Worm (Caenorhabditis elegans) whole organism, L4 larva: ENCODE data around the gene Y42G9A.2.

ENCODE experiments used
- D1046.2 ChIP-seq: fragments of 200-800 bp; sonication (Bioruptor generic); IDR thresholded peaks from 2 replicates; pipeline ENCODE4 v1.3.6; 2022; ENCODE audit warnings: missing genetic modification characterization, missing compliant biosample characterization
- F44E2.7 ChIP-seq: fragments of 200-800 bp; sonication (Bioruptor generic); IDR thresholded peaks from 2 replicates; pipeline ENCODE4 v2.1.2; 2022; ENCODE audit warnings: missing genetic modification characterization, missing compliant biosample characterization
- R02D3.7 ChIP-seq: fragments of 150-350 bp; sonication (generic microtip); optimal IDR thresholded peaks from 3 replicates; lab custom pipeline; 2014; ENCODE audit warnings: missing biosample characterization, missing genetic modification characterization
- ZK546.5 ChIP-seq, 2 experiments: sonication (generic microtip); optimal IDR thresholded peaks; 2 replicates each; lab custom pipeline; 2017; ENCODE audit warnings: missing biosample characterization in 2 of 2, missing genetic modification characterization in 2 of 2
- aha-1 ChIP-seq: fragments of 150-350 bp; peaks from one replicate; lab custom pipeline; 2014; ENCODE audit warnings: missing biosample characterization, missing genetic modification characterization
- attf-4 ChIP-seq: sonication (generic microtip); optimal IDR thresholded peaks from 3 replicates; lab custom pipeline; 2017; ENCODE audit warnings: missing biosample characterization, missing genetic modification characterization
- ceh-20 ChIP-seq: fragments of 200-800 bp; sonication (Bioruptor generic); IDR thresholded peaks from 2 replicates; pipeline ENCODE4 v1.3.6; 2022; ENCODE audit warnings: missing genetic modification reagents, missing genetic modification characterization, missing compliant biosample characterization
- ceh-28 ChIP-seq: fragments of 150-350 bp; optimal IDR thresholded peaks from 2 replicates; lab custom pipeline; 2014; ENCODE audit warnings: missing biosample characterization, missing genetic modification reagents, missing genetic modification characterization
- ceh-44 ChIP-seq: fragments of 200-800 bp; sonication (Bioruptor generic); IDR thresholded peaks from 2 replicates; pipeline ENCODE4 v1.3.6; 2022; ENCODE audit warnings: missing genetic modification reagents, missing genetic modification characterization, missing compliant biosample characterization
- ceh-82 ChIP-seq: sonication (generic microtip); optimal IDR thresholded peaks from 2 replicates; lab custom pipeline; 2017; ENCODE audit warnings: missing biosample characterization, missing genetic modification characterization
- ces-1 ChIP-seq: fragments of 150-350 bp; sonication (generic microtip); optimal IDR thresholded peaks from 4 replicates; lab custom pipeline; 2014; ENCODE audit warnings: missing biosample characterization, missing genetic modification reagents, missing genetic modification characterization
- cey-2 ChIP-seq: sonication (generic microtip); optimal IDR thresholded peaks from 3 replicates; lab custom pipeline; 2017; ENCODE audit warnings: missing genetic modification characterization, mild to moderate bottlenecking, missing compliant biosample characterization, antibody characterized with exemption, borderline replicate concordance; ENCODE audit not compliant: insufficient read depth
- daf-16 ChIP-seq, 3 experiments: sonication (generic microtip); optimal IDR thresholded peaks; 2 replicates each; lab custom pipeline; 2016 to 2017; ENCODE audit warnings: missing genetic modification characterization in 3 of 3, missing genetic modification reagents in 3 of 3, mild to moderate bottlenecking in 2 of 3, missing compliant biosample characterization in 2 of 3, missing biosample characterization in 1 of 3, moderate library complexity in 1 of 3
- dmd-6 ChIP-seq: fragments of 200-800 bp; sonication (Bioruptor generic); IDR thresholded peaks from 2 replicates; pipeline ENCODE4 v1.3.6; 2022; ENCODE audit warnings: missing genetic modification reagents, missing genetic modification characterization, missing compliant biosample characterization
- dmd-8 ChIP-seq: fragments of 200-800 bp; sonication (Bioruptor generic); IDR thresholded peaks from 2 replicates; pipeline ENCODE4 v1.3.6; 2022; ENCODE audit warnings: missing genetic modification characterization, missing compliant biosample characterization
- dmd-9 ChIP-seq: fragments of 200-800 bp; sonication (Bioruptor generic); IDR thresholded peaks from 2 replicates; pipeline ENCODE4 v1.3.6; 2022; ENCODE audit warnings: missing genetic modification reagents, missing genetic modification characterization, missing compliant biosample characterization
- dpl-1 ChIP-seq: fragments of 150-350 bp; optimal IDR thresholded peaks from 2 replicates; lab custom pipeline; 2014; ENCODE audit warnings: missing biosample characterization, missing genetic modification reagents, missing genetic modification characterization
- egl-43 ChIP-seq: fragments of 200-800 bp; sonication (Bioruptor generic); IDR thresholded peaks from 2 replicates; pipeline ENCODE4 v1.3.6; 2022; ENCODE audit warnings: missing genetic modification reagents, missing genetic modification characterization, missing compliant biosample characterization
- fkh-10 ChIP-seq: fragments of 150-350 bp; optimal IDR thresholded peaks from 2 replicates; lab custom pipeline; 2014; ENCODE audit warnings: missing biosample characterization, missing genetic modification reagents, missing genetic modification characterization
- gei-8 ChIP-seq: fragments of 200-800 bp; sonication (Bioruptor generic); optimal IDR thresholded peaks from 2 replicates; lab custom pipeline; 2018; ENCODE audit warnings: mild to moderate bottlenecking, missing genetic modification characterization, missing compliant biosample characterization
- hif-1 ChIP-seq, 2 experiments: sonication (generic microtip); optimal IDR thresholded peaks; 2 replicates each; lab custom pipeline; 2016 to 2017; ENCODE audit warnings: missing compliant biosample characterization in 2 of 2, missing genetic modification characterization in 2 of 2, missing genetic modification reagents in 2 of 2, missing genotype in 2 of 2, mild to moderate bottlenecking in 1 of 2
- hlh-11 ChIP-seq: fragments of 200-800 bp; sonication (Bioruptor generic); optimal IDR thresholded peaks from 2 replicates; lab custom pipeline; 2018; ENCODE audit warnings: mild to moderate bottlenecking, missing genetic modification characterization, missing compliant biosample characterization
- hlh-30 ChIP-seq: sonication (generic microtip); optimal IDR thresholded peaks from 2 replicates; lab custom pipeline; 2017; ENCODE audit warnings: antibody characterized with exemption, mild to moderate bottlenecking, missing genetic modification characterization, missing compliant biosample characterization; ENCODE audit not compliant: insufficient read depth
- lin-13 ChIP-seq: fragments of 150-350 bp; optimal IDR thresholded peaks from 2 replicates; lab custom pipeline; 2014; ENCODE audit warnings: missing biosample characterization, missing genetic modification reagents, missing genetic modification characterization
- lin-29 ChIP-seq: fragments of 200-800 bp; sonication (Bioruptor generic); IDR thresholded peaks from 2 replicates; pipeline ENCODE4 v1.3.6; 2022; ENCODE audit warnings: missing genetic modification reagents, missing genetic modification characterization, missing compliant biosample characterization
- lin-38 ChIP-seq: fragments of 200-800 bp; sonication (Bioruptor generic); IDR thresholded peaks from 2 replicates; pipeline ENCODE4 v1.3.6; 2022; ENCODE audit warnings: missing genetic modification reagents, missing genetic modification characterization, missing compliant biosample characterization
- lin-39 ChIP-seq: fragments of 150-350 bp; optimal IDR thresholded peaks from 2 replicates; lab custom pipeline; 2014; ENCODE audit warnings: missing biosample characterization, missing genetic modification reagents, missing genetic modification characterization
- mdl-1 ChIP-seq, 2 experiments: fragments of 150-350 bp in 1 of 2; sonication (generic microtip) in 1 of 2; optimal IDR thresholded peaks; 2 replicates each; lab custom pipeline; 2014 to 2017; ENCODE audit warnings: missing biosample characterization in 2 of 2, missing genetic modification characterization in 2 of 2
- mep-1 ChIP-seq: fragments of 150-350 bp; sonication (generic microtip); optimal IDR thresholded peaks from 3 replicates; lab custom pipeline; 2014; ENCODE audit warnings: missing biosample characterization, missing genetic modification characterization
- mes-2 ChIP-seq: sonication (generic microtip); optimal IDR thresholded peaks from 2 replicates; lab custom pipeline; 2016; ENCODE audit warnings: missing genotype, mild to moderate bottlenecking, missing genetic modification characterization, missing compliant biosample characterization; ENCODE audit not compliant: poor library complexity, severe bottlenecking
- mxl-2 ChIP-seq: fragments of 200-800 bp; sonication (Bioruptor generic); conservative IDR thresholded peaks from 2 replicates; pipeline ENCODE4 v1.3.6; 2022; ENCODE audit warnings: missing genetic modification reagents, missing genetic modification characterization, missing compliant biosample characterization
- mxl-3 ChIP-seq: fragments of 200-800 bp; sonication (Bioruptor generic); optimal IDR thresholded peaks from 2 replicates; lab custom pipeline; 2018; ENCODE audit warnings: mild to moderate bottlenecking, missing genetic modification characterization, missing compliant biosample characterization
- nhr-11 ChIP-seq: fragments of 150-350 bp; optimal IDR thresholded peaks from 2 replicates; lab custom pipeline; 2014; ENCODE audit warnings: missing biosample characterization, missing genetic modification characterization
- nhr-41 ChIP-seq: fragments of 200-800 bp; sonication (Bioruptor generic); IDR thresholded peaks from 2 replicates; pipeline ENCODE4 v1.3.6; 2022; ENCODE audit warnings: missing genetic modification reagents, missing genetic modification characterization, missing compliant biosample characterization
- nhr-76 ChIP-seq: fragments of 150-350 bp; optimal IDR thresholded peaks from 2 replicates; lab custom pipeline; 2014; ENCODE audit warnings: missing biosample characterization, missing genetic modification characterization
- nhr-77 ChIP-seq: fragments of 150-350 bp; optimal IDR thresholded peaks from 2 replicates; lab custom pipeline; 2014; ENCODE audit warnings: missing biosample characterization, missing genetic modification characterization
- php-3 ChIP-seq: fragments of 200-800 bp; sonication (Bioruptor generic); IDR thresholded peaks from 2 replicates; pipeline ENCODE4 v1.3.6; 2022; ENCODE audit warnings: missing genetic modification reagents, missing genetic modification characterization, missing compliant biosample characterization
- rbr-2 ChIP-seq: sonication (generic microtip); optimal IDR thresholded peaks from 2 replicates; lab custom pipeline; 2016; ENCODE audit warnings: missing genotype, missing genetic modification characterization, missing compliant biosample characterization
- skn-1 ChIP-seq: fragments of 150-350 bp; optimal IDR thresholded peaks from 2 replicates; lab custom pipeline; 2014; ENCODE audit warnings: missing biosample characterization, missing genetic modification characterization
- snpc-4 ChIP-seq: fragments of 150-350 bp; optimal IDR thresholded peaks from 2 replicates; lab custom pipeline; 2014; ENCODE audit warnings: missing biosample characterization, missing genetic modification characterization
- unc-130 ChIP-seq: sonication (generic microtip); optimal IDR thresholded peaks from 2 replicates; lab custom pipeline; 2016; ENCODE audit warnings: missing genetic modification reagents, missing genetic modification characterization, missing compliant biosample characterization
- unc-62 ChIP-seq, 3 experiments: fragments of 150-350 bp in 1 of 3; sonication (generic microtip); optimal IDR thresholded peaks in 2 of 3; peaks in 1 of 3; 1 replicate in 1 of 3; 2 replicates in 2 of 3; lab custom pipeline; 2014 to 2017; ENCODE audit warnings: missing biosample characterization in 3 of 3, missing genetic modification characterization in 3 of 3, missing genetic modification reagents in 3 of 3, missing genotype in 1 of 3
- zag-1 ChIP-seq: fragments of 150-350 bp; optimal IDR thresholded peaks from 2 replicates; lab custom pipeline; 2014; ENCODE audit warnings: missing biosample characterization, missing genetic modification characterization
- zip-2 ChIP-seq: fragments of 150-350 bp; optimal IDR thresholded peaks from 2 replicates; lab custom pipeline; 2014; ENCODE audit warnings: missing biosample characterization, missing genetic modification characterization
- ztf-11 ChIP-seq: fragments of 150-350 bp; optimal IDR thresholded peaks from 2 replicates; lab custom pipeline; 2014; ENCODE audit warnings: missing biosample characterization, missing genetic modification characterization

Gene Y42G9A.2

ce11 chrIII:6138457-6138856 is 9.5 kb upstream of the Y42G9A.2 start (continued):
- TF ChIP-seq cey-2 (tag; lab: Kevin White, UChicago) (no peak), egl-43 (peak; percentile 69; the same call in 1 of the 2 replicates), ZK546.5 (tag; optimal IDR thresholded peaks at IDR 0.05; lab: Kevin White, UChicago) (no peak), mxl-2 (GFP tag; lab: Robert Waterston, UW) (no peak), lin-38 (GFP tag; lab: Robert Waterston, UW) (0 out of 2 replicates have a peak, but pooled peaks have one; percentile 11), lin-39 (tag; lab: Kevin White, UChicago) (no peak), mxl-3 (peak; percentile 58), nhr-11 (tag; lab: Kevin White, UChicago) (peak; percentile 32), dmd-8 (GFP tag; lab: Robert Waterston, UW) (no peak), hif-1 (tag; optimal IDR thresholded peaks at IDR 0.05; lab: Kevin White, UChicago) (peak in 1 of 2 experiments; percentile 29), ceh-44 (GFP tag; lab: Robert Waterston, UW) (no peak), hlh-11 (tag; lab: Kevin White, UChicago) (peak; percentile 72), nhr-76 (no peak), nhr-41 (no peak), ceh-20 (no peak), D1046.2 (GFP tag; lab: Robert Waterston, UW) (no peak), lin-13 (GFP tag; lab: Kevin White, UChicago) (no peak)

DNA sequence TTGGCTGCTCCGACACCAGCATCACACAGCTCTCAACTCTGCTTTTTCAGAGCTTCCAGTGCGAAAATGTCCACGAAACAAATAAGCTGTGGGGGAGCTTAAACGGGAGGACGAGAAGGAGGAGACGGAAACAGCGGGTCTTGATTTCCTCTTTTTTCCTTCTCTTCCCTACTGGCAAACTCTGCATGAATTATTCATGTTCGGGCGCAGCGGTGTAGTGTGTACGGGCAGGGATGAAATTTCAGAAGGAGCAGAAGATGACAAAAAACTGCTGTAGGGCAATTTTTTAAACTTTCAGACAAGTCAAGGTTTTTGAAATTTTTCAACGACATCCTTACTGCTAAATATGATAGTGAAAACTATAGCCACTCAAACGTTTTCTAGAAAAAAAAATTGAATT is 8.7 kb upstream of the Y42G9A.2 start:
- no peak for TF ChIP-seq zip-2
- no peak for TF ChIP-seq lin-38 (GFP tag; lab: Robert Waterston, UW)
- TF ChIP-seq dmd-8 (GFP tag; lab: Robert Waterston, UW): no peak
- TF ChIP-seq snpc-4 (tag; lab: Kevin White, UChicago): no peak
- no peak for TF ChIP-seq R02D3.7 (tag; lab: Kevin White, UChicago)
- TF ChIP-seq skn-1 (tag; lab: Kevin White, UChicago): no peak
- TF ChIP-seq mdl-1 (tag; optimal IDR thresholded peaks at IDR 0.05; lab: Kevin White, UChicago): peak in 1 of 2 experiments; percentile 21

DNA sequence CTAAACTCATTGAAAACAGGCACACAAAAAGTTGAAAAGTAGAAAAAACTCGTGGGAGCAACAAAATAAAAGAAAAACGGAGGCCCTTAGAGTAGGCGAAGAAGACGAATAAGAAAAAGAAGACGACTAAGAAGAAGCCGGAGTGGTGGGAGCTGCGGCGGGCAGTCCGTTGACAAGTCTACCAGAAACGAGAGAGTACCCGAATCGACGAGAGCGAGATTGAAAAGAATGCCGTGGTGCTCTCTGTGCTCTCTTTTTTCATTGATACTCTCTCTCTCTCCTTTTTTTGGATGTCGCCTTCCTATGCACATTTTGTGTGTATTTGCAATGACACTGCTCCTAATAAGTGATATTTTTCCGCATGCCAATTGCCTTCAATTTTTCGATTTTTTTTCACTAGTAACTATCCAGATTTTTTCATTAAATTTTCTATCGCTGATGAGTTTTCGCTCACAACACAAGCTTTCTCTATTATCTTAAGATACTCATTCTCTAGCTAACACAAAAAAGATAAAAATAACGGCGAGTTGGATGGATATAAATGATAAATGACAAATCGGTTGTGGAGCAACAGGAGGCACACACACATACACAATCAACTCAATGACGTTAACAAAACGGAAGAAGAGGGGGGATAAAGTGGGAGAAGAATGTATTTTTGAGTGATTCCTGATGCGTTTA is 7.9 kb upstream of the Y42G9A.2 start:
- TF ChIP-seq mep-1 (tag; lab: Kevin White, UChicago) (peak; percentile 7), mes-2 (tag; lab: Kevin White, UChicago) (peak; percentile 28), attf-4 (tag; lab: Kevin White, UChicago) (no peak), mxl-2 (GFP tag; lab: Robert Waterston, UW) (no peak), snpc-4 (tag; lab: Kevin White, UChicago) (no peak), ces-1 (GFP tag; lab: Kevin White, UChicago) (peak; percentile 8), mxl-3 (no peak), ceh-28 (tag; lab: Kevin White, UChicago) (no peak), unc-130 (no peak), aha-1 (tag; lab: Kevin White, UChicago) (peak; percentile 66), unc-62 (GFP tag; optimal IDR thresholded peaks at IDR 0.05 in 1 of 2; lab: Kevin White, UChicago) (peak in 1 of 2 experiments; percentile 61), unc-62 (tag; optimal IDR thresholded peaks at IDR 0.05; lab: Kevin White, UChicago) (no peak), dmd-9 (GFP tag; lab: Robert Waterston, UW) (no peak), nhr-77 (tag; lab: Kevin White, UChicago) (no peak), dmd-6 (0 out of 2 replicates have a peak, but pooled peaks have one; percentile 6), lin-29 (no peak), dpl-1 (GFP tag; lab: Kevin White, UChicago) (no peak), lin-39 (tag; lab: Kevin White, UChicago) (no peak), rbr-2 (tag; lab: Kevin White, UChicago) (peak; percentile 39), zag-1 (no peak), ztf-11 (no peak), F44E2.7 (GFP tag; lab: Robert Waterston, UW) (no peak), fkh-10 (peak; percentile 16), hlh-30 (tag; lab: Kevin White, UChicago) (peak; percentile 46), daf-16 (GFP tag; optimal IDR thresholded peaks at IDR 0.05; lab: Kevin White, UChicago) (no peak), daf-16 (tag; optimal IDR thresholded peaks at IDR 0.05; lab: Kevin White, UChicago) (no peak), ceh-82 (no peak), egl-43 (0 out of 2 replicates have a peak, but pooled peaks have one; percentile 45), php-3 (GFP tag; lab: Robert Waterston, UW) (no peak), gei-8 (GFP tag; lab: Kevin White, UChicago) (no peak)
